Worm (Caenorhabditis elegans): ENCODE data around the gene atln-1.
"Not testable (repeated sequence)": the region's sequence is repeated elsewhere in the genome, so short reads cannot be mapped to it uniquely, and the experiment has no call there.

The atln-1 gene

DNA sequence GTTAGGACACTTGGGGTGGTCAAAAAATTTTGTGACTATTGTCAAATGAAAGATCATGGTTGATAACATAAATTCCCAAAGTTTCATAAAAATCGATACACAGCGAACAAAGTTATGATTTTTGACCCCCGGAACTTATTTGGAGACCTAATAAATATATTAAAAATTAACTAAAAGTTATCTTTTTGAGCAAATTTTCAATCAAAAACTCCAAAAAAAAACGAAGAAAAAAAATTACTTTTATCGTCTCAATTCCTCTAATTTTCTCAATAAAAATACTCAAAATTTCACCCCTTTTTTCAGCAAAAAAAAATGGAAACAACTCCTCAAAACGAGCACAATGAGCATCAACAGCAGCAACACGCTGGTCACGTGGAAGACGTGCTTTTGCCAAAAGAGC, at the start of gene atln-1:
Gene atln-1 (plus strand): TSS at position 301 of the 400 bp plus-strand sequence.
- TF ChIP-seq unc-62 (GFP tag; optimal IDR thresholded peaks at IDR 0.05), result not testable (repeated sequence)

ce11 chrIV:2742470-2743044, 45.9 kb upstream of the atln-1 start, which contains the start of gene nhr-277:
TSS of gene nhr-277 (plus strand) at chrIV:2742994.
- no peak for TF ChIP-seq unc-62 (GFP tag; optimal IDR thresholded peaks at IDR 0.05)

ce11 chrIV:2747385-2748007, 41.0 kb upstream of the atln-1 start:
- TF ChIP-seq unc-62 (GFP tag; optimal IDR thresholded peaks at IDR 0.05), result no peak

ce11 chrIV:2748863-2749451, 39.5 kb upstream of the atln-1 start:
- TF ChIP-seq unc-62 (GFP tag; optimal IDR thresholded peaks at IDR 0.05), result no peak

DNA sequence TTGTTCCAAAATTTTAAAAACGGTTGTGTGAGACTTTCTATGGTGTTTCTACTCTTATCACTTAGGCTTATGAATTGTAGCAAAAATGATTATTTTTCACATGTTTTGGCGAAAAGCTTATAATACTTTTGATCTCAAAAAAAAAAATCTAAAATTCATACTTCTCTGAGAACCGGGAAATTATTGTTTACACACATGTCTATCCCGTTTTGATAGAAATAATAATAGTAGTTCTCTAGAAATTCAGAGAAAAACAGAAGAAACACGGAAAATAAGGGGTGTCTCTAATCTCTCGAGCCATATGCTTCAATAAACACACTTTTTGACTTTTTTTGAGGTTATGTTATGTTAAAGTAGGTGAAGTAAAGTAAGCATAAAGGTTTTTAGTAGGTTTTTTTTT, 37.9 kb upstream of the atln-1 start:
- no peak for TF ChIP-seq unc-62 (GFP tag; optimal IDR thresholded peaks at IDR 0.05)

ce11 chrIV:2751568-2751967, 36.9 kb upstream of the atln-1 start, which contains the start of gene Y54G2A.41:
TSS of gene Y54G2A.41 (plus strand) at chrIV:2751868.
- TF ChIP-seq unc-62 (GFP tag; optimal IDR thresholded peaks at IDR 0.05), result no peak

DNA sequence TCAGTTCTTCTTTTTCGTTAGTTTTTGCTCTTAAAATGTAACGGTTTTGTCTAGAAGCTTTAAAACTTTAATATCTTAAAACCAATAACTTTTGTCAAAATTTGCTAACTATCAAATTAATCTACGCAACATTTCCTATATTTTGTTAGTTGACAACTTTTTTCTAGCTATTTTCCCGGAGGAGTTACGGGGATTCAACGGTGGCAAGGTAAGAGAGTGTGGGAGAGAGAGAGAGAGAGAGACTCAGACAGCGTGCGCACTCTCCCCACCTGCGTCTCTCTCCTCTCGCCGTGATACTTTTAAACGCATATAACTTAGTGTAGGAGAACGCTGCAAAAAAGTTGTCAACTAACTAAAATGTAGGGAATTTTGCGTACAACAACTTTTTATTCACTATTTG, 34.9 kb upstream of the atln-1 start:
- TF ChIP-seq unc-62 (GFP tag; optimal IDR thresholded peaks at IDR 0.05), result no peak

DNA sequence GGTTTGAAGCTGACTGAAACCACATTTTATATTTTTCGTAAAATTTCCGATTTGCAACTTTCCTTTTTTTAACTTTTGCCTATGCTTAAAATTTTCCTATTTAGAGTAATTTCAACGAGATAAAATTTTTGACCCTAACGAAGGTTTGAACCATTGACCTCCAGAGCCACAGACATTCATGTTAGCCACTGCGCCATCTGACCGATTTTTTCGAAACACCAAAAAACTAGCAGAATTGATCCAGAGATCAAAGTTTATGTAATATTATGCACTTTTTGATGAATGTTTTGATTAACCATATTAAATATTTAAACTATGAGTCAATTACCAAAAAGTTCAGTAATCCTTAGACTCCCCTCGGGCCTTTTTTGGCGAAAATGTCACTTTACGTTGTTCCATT, 30.4 kb upstream of the atln-1 start:
- TF ChIP-seq unc-62 (GFP tag; optimal IDR thresholded peaks at IDR 0.05), result no peak

- TF ChIP-seq unc-62 (GFP tag; optimal IDR thresholded peaks at IDR 0.05), result no peak
Measured at ce11 chrIV:2759163-2759562, 29.3 kb upstream of the atln-1 start, which contains the start of gene Y54G2A.38. TSS of gene Y54G2A.38 (plus strand) at chrIV:2759463.

- TF ChIP-seq unc-62 (GFP tag; optimal IDR thresholded peaks at IDR 0.05), result no peak
Measured at ce11 chrIV:2761477-2761876, 27.0 kb upstream of the atln-1 start.

- no peak for TF ChIP-seq unc-62 (GFP tag; optimal IDR thresholded peaks at IDR 0.05)
Measured at ce11 chrIV:2762380-2762779, 26.1 kb upstream of the atln-1 start, which contains the start of gene Y54G2A.77. TSS of gene Y54G2A.77 (plus strand) at chrIV:2762680.

DNA sequence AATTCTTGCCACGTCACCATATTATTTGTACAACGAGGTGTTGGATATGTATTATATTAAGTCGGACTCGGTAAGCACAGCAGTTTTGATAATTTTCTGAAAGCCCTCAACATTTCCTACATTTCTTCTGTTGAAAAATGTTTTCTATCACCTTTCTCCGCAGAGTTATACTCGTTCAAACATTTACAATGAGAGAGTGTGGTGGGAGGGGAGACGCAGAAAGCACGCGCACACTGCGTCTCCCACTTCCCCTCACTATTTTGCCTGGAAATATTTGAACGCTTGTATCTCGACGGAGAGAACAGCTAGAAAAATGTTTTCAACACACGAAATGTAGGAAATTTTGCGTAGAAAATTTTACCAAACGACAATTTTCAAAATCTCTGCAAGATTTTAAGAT, 24.3 kb upstream of the atln-1 start:
- TF ChIP-seq unc-62 (GFP tag; optimal IDR thresholded peaks at IDR 0.05), result no peak

DNA sequence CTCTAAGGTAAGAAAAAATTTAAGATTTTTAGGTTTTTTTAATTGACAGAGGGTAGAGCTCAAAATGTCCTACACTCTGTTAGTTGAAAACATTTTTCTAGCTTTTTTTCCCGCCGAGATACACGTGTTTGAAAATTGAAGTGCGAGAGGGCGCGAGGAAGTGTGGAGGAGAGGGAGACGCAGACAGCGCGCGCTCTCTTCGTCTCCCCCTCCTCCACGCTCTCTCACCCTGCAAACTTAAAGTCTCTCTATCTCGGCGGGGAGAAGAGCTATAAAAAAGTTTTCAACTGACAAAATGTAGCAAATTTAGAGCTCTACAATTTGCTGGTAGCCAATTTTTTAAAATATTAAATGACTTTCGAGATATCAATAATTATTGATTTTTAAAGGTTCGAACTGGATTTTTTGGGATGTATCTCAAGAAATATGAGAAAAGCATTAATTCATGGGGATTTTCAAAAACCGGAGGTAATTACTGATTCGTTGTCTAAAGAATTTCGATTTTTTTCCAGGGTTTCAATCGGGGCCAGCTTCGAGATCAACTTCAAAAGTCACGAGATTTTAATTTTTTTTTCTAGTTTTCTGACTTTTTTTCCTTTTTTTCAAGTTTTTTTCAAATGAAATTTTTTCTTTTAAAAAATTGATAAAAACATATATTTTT, 23.3 kb upstream of the atln-1 start:
- no peak for TF ChIP-seq unc-62 (GFP tag; optimal IDR thresholded peaks at IDR 0.05)

- TF ChIP-seq unc-62 (GFP tag; optimal IDR thresholded peaks at IDR 0.05), result no peak
Measured at ce11 chrIV:2770067-2770466, 18.4 kb upstream of the atln-1 start.

ce11 chrIV:2770835-2771234, 17.7 kb upstream of the atln-1 start:
- no peak for TF ChIP-seq unc-62 (GFP tag; optimal IDR thresholded peaks at IDR 0.05)

- TF ChIP-seq unc-62 (GFP tag; optimal IDR thresholded peaks at IDR 0.05), result no peak
Measured at ce11 chrIV:2771692-2772091, 16.8 kb upstream of the atln-1 start, which contains the start of gene Y54G2A.11. TSS of gene Y54G2A.11 (minus strand) at chrIV:2771792.
